Worm (Caenorhabditis elegans) whole organism, L4 larva: ENCODE data around the gene srx-87.

Source experiments
- F44E2.7 ChIP-seq: fragments of 200-800 bp; sonication (Bioruptor generic); IDR thresholded peaks from 2 replicates; pipeline ENCODE4 v2.1.2; 2022; ENCODE audit warnings: missing genetic modification characterization, missing compliant biosample characterization
- gei-8 ChIP-seq: fragments of 200-800 bp; sonication (Bioruptor generic); optimal IDR thresholded peaks from 2 replicates; lab custom pipeline; 2018; ENCODE audit warnings: mild to moderate bottlenecking, missing genetic modification characterization, missing compliant biosample characterization

- no peak for TF ChIP-seq gei-8 (GFP tag; lab: Kevin White, UChicago)
- no peak for TF ChIP-seq F44E2.7 (GFP tag; lab: Robert Waterston, UW)
These were observed 15.7 kb upstream of the srx-87 start, which contains the start of the genes F38B7.17 and F38B7.3 for ce11 chrV:11548914-11549406.
